Worm (Caenorhabditis elegans): ENCODE data around the gene ZK1098.11.

ce11 chrIII:9598168-9598567, 41.8 kb downstream of the ZK1098.11 start, which contains the start of gene F58A4.1:
- TF ChIP-seq dao-5 (tag; optimal IDR thresholded peaks at IDR 0.05) (no peak), him-1 (tag; optimal IDR thresholded peaks at IDR 0.05) (no peak), W03F9.2 (tag; optimal IDR thresholded peaks at IDR 0.05) (no peak)
